Fruit fly (Drosophila melanogaster) whole organism, embryonic: ENCODE results near the gene Acf.

Source experiments
- Ada2b ChIP-seq: fragments of 200-800 bp; sonication (Bioruptor generic); IDR thresholded peaks from 2 replicates; pipeline ENCODE4 v1.3.6; 2022; ENCODE audit warnings: missing biosample characterization, missing genetic modification characterization
- Antp ChIP-seq: fragments of 200-800 bp; sonication (Bioruptor generic); optimal IDR thresholded peaks from 3 replicates; lab custom pipeline; 2016; ENCODE audit warnings: missing biosample characterization, missing genetic modification characterization
- Atf6 ChIP-seq: fragments of 200-800 bp; sonication (Bioruptor generic); IDR thresholded peaks from 2 replicates; pipeline ENCODE4 v1.3.6; 2022; ENCODE audit warnings: missing biosample characterization, missing genetic modification characterization
- CG10274 ChIP-seq: fragments of 200-800 bp; sonication (Bioruptor generic); optimal IDR thresholded peaks from 3 replicates; lab custom pipeline; 2017; ENCODE audit warnings: missing biosample characterization, mild to moderate bottlenecking, missing genetic modification characterization
- CG14441 ChIP-seq: fragments of 200-800 bp; sonication (Bioruptor generic); IDR thresholded peaks from 2 replicates; pipeline ENCODE4 v1.3.6; 2022; ENCODE audit warnings: missing biosample characterization, missing genetic modification characterization
- CG14860 ChIP-seq: fragments of 200-800 bp; sonication (Bioruptor generic); IDR thresholded peaks from 3 replicates; pipeline ENCODE4 v1.3.6; 2022; ENCODE audit warnings: missing biosample characterization, missing genetic modification characterization; ENCODE audit not compliant: partially characterized antibody
- CG15011 ChIP-seq: fragments of 200-800 bp; sonication (Bioruptor generic); optimal IDR thresholded peaks from 3 replicates; lab custom pipeline; 2018; ENCODE audit warnings: missing biosample characterization, mild to moderate bottlenecking, missing genetic modification characterization
- CG17912 ChIP-seq: fragments of 200-800 bp; sonication (Bioruptor generic); optimal IDR thresholded peaks from 2 replicates; lab custom pipeline; 2018; ENCODE audit warnings: missing biosample characterization, mild to moderate bottlenecking, missing genetic modification characterization
- CG18764 ChIP-seq: fragments of 200-800 bp; sonication (Bioruptor generic); optimal IDR thresholded peaks from 3 replicates; lab custom pipeline; 2016; ENCODE audit warnings: missing biosample characterization, missing genetic modification characterization
- CG3065 ChIP-seq: fragments of 200-800 bp; sonication (Bioruptor generic); optimal IDR thresholded peaks from 2 replicates; lab custom pipeline; 2016; ENCODE audit warnings: missing biosample characterization, missing genetic modification characterization
- CG31441 ChIP-seq: fragments of 200-800 bp; sonication (Bioruptor generic); IDR thresholded peaks from 2 replicates; pipeline ENCODE4 v1.3.6; 2022; ENCODE audit warnings: missing biosample characterization, missing genetic modification characterization
- CG3281 ChIP-seq: fragments of 200-800 bp; sonication (Bioruptor generic); optimal IDR thresholded peaks from 3 replicates; lab custom pipeline; 2017; ENCODE audit warnings: missing biosample characterization, mild to moderate bottlenecking, missing genetic modification characterization
- CG4707 ChIP-seq: fragments of 200-800 bp; sonication (Bioruptor generic); optimal IDR thresholded peaks from 2 replicates; lab custom pipeline; 2018; ENCODE audit warnings: missing biosample characterization, mild to moderate bottlenecking, missing genetic modification characterization, moderate library complexity
- CG7839 ChIP-seq: fragments of 200-800 bp; sonication (Bioruptor generic); optimal IDR thresholded peaks from 3 replicates; lab custom pipeline; 2018; ENCODE audit warnings: missing biosample characterization, mild to moderate bottlenecking, missing genetic modification characterization, moderate library complexity
- Dll ChIP-seq: fragments of 200-800 bp; sonication (Bioruptor generic); IDR thresholded peaks from 4 replicates; pipeline ENCODE4 v1.3.6; 2022; ENCODE audit warnings: missing biosample characterization, missing genetic modification characterization; ENCODE audit not compliant: partially characterized antibody
- Dref ChIP-seq: fragments of 200-800 bp; sonication (Bioruptor generic); IDR thresholded peaks from 2 replicates; pipeline ENCODE4 v1.3.6; 2022; ENCODE audit warnings: missing biosample characterization, missing genetic modification characterization
- Ets65A ChIP-seq: fragments of 200-800 bp; sonication (Bioruptor generic); peaks from one replicate; lab custom pipeline; 2016; ENCODE audit warnings: missing biosample characterization, missing genetic modification characterization
- Fer3 ChIP-seq: fragments of 200-800 bp; sonication (Bioruptor generic); optimal IDR thresholded peaks from 2 replicates; lab custom pipeline; 2018; ENCODE audit warnings: missing biosample characterization, mild to moderate bottlenecking, missing genetic modification characterization, moderate library complexity
- Gug ChIP-seq: fragments of 200-800 bp; sonication (Bioruptor generic); IDR thresholded peaks from 4 replicates; pipeline ENCODE4 v1.3.6; 2022; ENCODE audit warnings: missing biosample characterization, missing genetic modification characterization
- Hr39 ChIP-seq: fragments of >200 bp; optimal IDR thresholded peaks from 2 replicates; lab custom pipeline; 2017
- Hr51 ChIP-seq, 2 experiments: fragments of 200-800 bp; sonication (Bioruptor generic); optimal IDR thresholded peaks; 2 replicates in 1 of 2; 3 replicates in 1 of 2; lab custom pipeline; 2016 to 2018; ENCODE audit warnings: missing biosample characterization in 2 of 2, missing genetic modification characterization in 2 of 2, mild to moderate bottlenecking in 1 of 2, moderate library complexity in 1 of 2
- Lim3 ChIP-seq: fragments of 200-800 bp; sonication (Bioruptor generic); IDR thresholded peaks from 2 replicates; pipeline ENCODE4 v1.3.6; 2022; ENCODE audit warnings: missing biosample characterization, missing genetic modification characterization
- Max ChIP-seq: fragments of 200-800 bp; sonication (Bioruptor generic); optimal IDR thresholded peaks from 2 replicates; lab custom pipeline; 2016; ENCODE audit warnings: missing biosample characterization, mild to moderate bottlenecking, missing genetic modification characterization
- NC2β ChIP-seq: fragments of 200-800 bp; sonication (Bioruptor generic); optimal IDR thresholded peaks from 2 replicates; lab custom pipeline; 2016; ENCODE audit warnings: missing biosample characterization, missing genetic modification characterization
- Neu2 ChIP-seq: fragments of 200-800 bp; sonication (Bioruptor generic); optimal IDR thresholded peaks from 3 replicates; lab custom pipeline; 2016; ENCODE audit warnings: missing biosample characterization, missing genetic modification characterization, borderline replicate concordance
- NfI ChIP-seq: fragments of 200-800 bp; sonication (Bioruptor generic); optimal IDR thresholded peaks from 3 replicates; lab custom pipeline; 2018; ENCODE audit warnings: missing biosample characterization, mild to moderate bottlenecking, missing genetic modification characterization, moderate library complexity
- Oaz ChIP-seq: fragments of 200-800 bp; sonication (Bioruptor generic); IDR thresholded peaks from 2 replicates; pipeline ENCODE4 v1.3.6; 2022; ENCODE audit warnings: missing biosample characterization, missing genetic modification characterization
- Taf1 ChIP-seq: fragments of 200-800 bp; sonication (Bioruptor generic); IDR thresholded peaks from 2 replicates; pipeline ENCODE4 v1.3.6; 2022; ENCODE audit warnings: missing biosample characterization, missing genetic modification characterization
- Xrp1 ChIP-seq: fragments of 200-800 bp; sonication (Bioruptor generic); IDR thresholded peaks from 2 replicates; pipeline ENCODE4 v1.3.6; 2022; ENCODE audit warnings: missing biosample characterization, missing genetic modification characterization
- ash1 ChIP-seq: fragments of 200-800 bp; sonication (Bioruptor generic); optimal IDR thresholded peaks from 2 replicates; lab custom pipeline; 2018; ENCODE audit warnings: missing biosample characterization, mild to moderate bottlenecking, missing genetic modification characterization
- az2 ChIP-seq: fragments of 200-800 bp; sonication (Bioruptor generic); optimal IDR thresholded peaks from 3 replicates; lab custom pipeline; 2016; ENCODE audit warnings: missing biosample characterization, missing genetic modification characterization
- bab2 ChIP-seq: fragments of 200-800 bp; sonication (Bioruptor generic); optimal IDR thresholded peaks from 2 replicates; lab custom pipeline; 2016; ENCODE audit warnings: missing biosample characterization, missing genetic modification characterization
- btn ChIP-seq: fragments of 200-800 bp; sonication (Bioruptor generic); optimal IDR thresholded peaks from 2 replicates; lab custom pipeline; 2016; ENCODE audit warnings: missing biosample characterization, missing genetic modification characterization
- crol ChIP-seq: fragments of 200-800 bp; sonication (Bioruptor generic); IDR thresholded peaks from 2 replicates; pipeline ENCODE4 v1.3.6; 2022; ENCODE audit warnings: missing biosample characterization, missing genetic modification characterization
- crp ChIP-seq, 2 experiments: fragments of 200-800 bp; sonication (Bioruptor generic); optimal IDR thresholded peaks; 2 replicates in 1 of 2; 3 replicates in 1 of 2; lab custom pipeline; 2017; ENCODE audit warnings: missing biosample characterization in 2 of 2, missing genetic modification characterization in 2 of 2, mild to moderate bottlenecking in 1 of 2, moderate library complexity in 1 of 2
- fru ChIP-seq: fragments of >200 bp; optimal IDR thresholded peaks from 2 replicates; lab custom pipeline; 2017
- fu2 ChIP-seq: fragments of 200-800 bp; sonication (Bioruptor generic); optimal IDR thresholded peaks from 2 replicates; lab custom pipeline; 2016; ENCODE audit warnings: missing biosample characterization, missing genetic modification characterization
- hb ChIP-seq: fragments of 200-800 bp; sonication (Bioruptor generic); IDR thresholded peaks from 3 replicates; pipeline ENCODE4 v1.3.6; 2022; ENCODE audit warnings: missing biosample characterization, missing genetic modification characterization; ENCODE audit not compliant: partially characterized antibody
- lmd ChIP-seq: fragments of 200-800 bp; sonication (Bioruptor generic); IDR thresholded peaks from 2 replicates; pipeline ENCODE4 v1.3.6; 2022; ENCODE audit warnings: missing biosample characterization, missing genetic modification characterization
- maf-S ChIP-seq: fragments of 200-800 bp; sonication (Bioruptor generic); optimal IDR thresholded peaks from 2 replicates; lab custom pipeline; 2016; ENCODE audit warnings: missing biosample characterization, missing genetic modification characterization
- mld ChIP-seq: fragments of 200-800 bp; sonication (Bioruptor generic); IDR thresholded peaks from 3 replicates; pipeline ENCODE4 v1.3.6; 2022; ENCODE audit warnings: missing biosample characterization, missing genetic modification characterization; ENCODE audit not compliant: partially characterized antibody
- oc ChIP-seq: fragments of 200-800 bp; sonication (Bioruptor generic); optimal IDR thresholded peaks from 2 replicates; lab custom pipeline; 2018; ENCODE audit warnings: missing biosample characterization, mild to moderate bottlenecking, missing genetic modification characterization, moderate library complexity
- pho ChIP-seq: fragments of 200-800 bp; sonication (Bioruptor generic); optimal IDR thresholded peaks from 2 replicates; lab custom pipeline; 2016; ENCODE audit warnings: missing biosample characterization, missing genetic modification characterization
- phol ChIP-seq: fragments of 200-800 bp; sonication (Bioruptor generic); optimal IDR thresholded peaks from 3 replicates; lab custom pipeline; 2018; ENCODE audit warnings: missing biosample characterization, mild to moderate bottlenecking, missing genetic modification characterization, moderate library complexity
- pnt ChIP-seq: fragments of 200-800 bp; sonication (Bioruptor generic); optimal IDR thresholded peaks from 3 replicates; lab custom pipeline; 2016; ENCODE audit warnings: missing biosample characterization, missing genetic modification characterization
- run ChIP-seq: fragments of 200-800 bp; sonication (Bioruptor generic); optimal IDR thresholded peaks from 3 replicates; lab custom pipeline; 2018; ENCODE audit warnings: missing biosample characterization, mild to moderate bottlenecking, missing genetic modification characterization
- sens-2 ChIP-seq: fragments of 200-800 bp; sonication (Bioruptor generic); IDR thresholded peaks from 2 replicates; pipeline ENCODE4 v1.3.6; 2022; ENCODE audit warnings: missing biosample characterization, missing genetic modification characterization
- toy ChIP-seq: fragments of 200-800 bp; sonication (Bioruptor generic); IDR thresholded peaks from 2 replicates; pipeline ENCODE4 v1.3.6; 2022; ENCODE audit warnings: missing biosample characterization, missing genetic modification characterization
- trh ChIP-seq: fragments of 200-800 bp; sonication (Bioruptor generic); optimal IDR thresholded peaks from 2 replicates; lab custom pipeline; 2016; ENCODE audit warnings: missing biosample characterization, missing genetic modification characterization
- vnd ChIP-seq: fragments of 200-800 bp; sonication (Bioruptor generic); IDR thresholded peaks from 3 replicates; pipeline ENCODE4 v1.3.6; 2022; ENCODE audit warnings: missing biosample characterization, missing genetic modification characterization; ENCODE audit not compliant: partially characterized antibody
- wek ChIP-seq: fragments of 200-800 bp; sonication (Bioruptor generic); optimal IDR thresholded peaks from 3 replicates; lab custom pipeline; 2018; ENCODE audit warnings: missing biosample characterization, mild to moderate bottlenecking, missing genetic modification characterization, moderate library complexity

The Acf gene

DNA sequence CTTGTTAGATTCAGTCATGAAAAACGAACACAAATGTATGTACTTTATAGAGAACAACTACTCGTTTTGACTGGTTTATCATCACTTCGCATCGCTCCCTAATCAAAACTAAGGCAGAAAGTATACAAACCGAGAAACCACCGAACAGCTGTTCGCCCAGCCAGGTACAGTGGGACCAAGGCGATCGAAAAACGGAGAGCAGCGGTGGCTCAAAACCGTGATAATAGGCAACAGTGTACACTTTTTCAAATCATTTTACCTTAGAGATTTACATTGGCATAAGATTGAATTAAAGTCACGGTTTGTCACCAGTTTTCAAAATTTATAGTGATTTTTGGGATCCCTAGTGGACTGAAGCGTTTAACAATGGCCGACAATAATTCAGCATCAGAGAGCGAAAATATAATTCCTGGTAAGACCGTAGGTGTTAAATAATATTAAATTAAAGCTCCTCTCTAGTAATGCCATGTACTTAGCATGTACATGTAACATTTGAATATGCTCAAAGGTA is 11.5 kb downstream of the Acf start, which contains the start of the genes CG42233 and CG1971 (continued):
- TF ChIP-seq Dll (GFP tag; lab: Robert Waterston, UW) (peak; percentile 48; the same call in 1 of the 4 replicates), CG31441 (GFP tag; lab: Robert Waterston, UW) (no peak), Gug (GFP tag; lab: Robert Waterston, UW) (peak; percentile 68), oc (no peak), CG17912 (GFP tag; lab: Kevin White, UChicago) (no peak), CG14441 (peak; percentile 52; the same call in 1 of the 2 replicates), Ets65A (GFP tag; lab: Kevin White, UChicago) (peak; percentile 26), crol (GFP tag; lab: Robert Waterston, UW) (no peak), az2 (peak; percentile 41), crp (GFP tag; optimal IDR thresholded peaks at IDR 0.05; lab: Kevin White, UChicago) (peak; percentile 20 to 85), Neu2 (GFP tag; lab: Kevin White, UChicago) (no peak), NC2β (no peak), lmd (GFP tag; lab: Robert Waterston, UW) (0 out of 2 replicates have a peak, but pooled peaks have one; percentile 23), btn (GFP tag; lab: Kevin White, UChicago) (no peak), trh (no peak), CG10274 (GFP tag; lab: Kevin White, UChicago) (no peak), fu2 (GFP tag; lab: Kevin White, UChicago) (peak; percentile 11), CG7839 (tag; lab: Kevin White, UChicago) (no peak), pho (GFP tag; lab: Kevin White, UChicago) (peak; percentile 15), hb (GFP tag; lab: Robert Waterston, UW) (peak; percentile 69; the same call in 1 of the 3 replicates), CG15011 (GFP tag; lab: Kevin White, UChicago) (no peak), CG3281 (GFP tag; lab: Kevin White, UChicago) (no peak), Fer3 (tag; lab: Kevin White, UChicago) (no peak), phol (tag; lab: Kevin White, UChicago) (peak; percentile 52), CG14860 (GFP tag; lab: Robert Waterston, UW) (no peak), maf-S (GFP tag; lab: Kevin White, UChicago) (no peak), Atf6 (GFP tag; lab: Robert Waterston, UW) (peak; percentile 25; the same call in 1 of the 2 replicates), mld (GFP tag; lab: Robert Waterston, UW) (peak; percentile 40; the same call in 1 of the 3 replicates), Xrp1 (peak; percentile 42; the same call in 1 of the 2 replicates), run (tag; lab: Kevin White, UChicago) (no peak), pnt (no peak), NfI (GFP tag; lab: Kevin White, UChicago) (no peak), Max (no peak), CG4707 (peak; percentile 30), bab2 (GFP tag; lab: Kevin White, UChicago) (peak; percentile 21), Lim3 (GFP tag; lab: Robert Waterston, UW) (no peak), fru (lab: Kevin White, UChicago) (no peak), CG3065 (GFP tag; lab: Kevin White, UChicago) (no peak), Dref (GFP tag; lab: Robert Waterston, UW) (no peak), sens-2 (GFP tag; lab: Robert Waterston, UW) (no peak), Hr39 (lab: Kevin White, UChicago) (no peak), Taf1 (peak; percentile 14; the same call in 1 of the 2 replicates), Hr51 (GFP tag; optimal IDR thresholded peaks at IDR 0.05; lab: Kevin White, UChicago) (no peak), Antp (GFP tag; lab: Kevin White, UChicago) (peak; percentile 40), vnd (peak; percentile 41; the same call in 1 of the 3 replicates), Oaz (GFP tag; lab: Robert Waterston, UW) (no peak), ash1 (GFP tag; lab: Kevin White, UChicago) (no peak), wek (no peak), Ada2b (GFP tag; lab: Robert Waterston, UW) (no peak), toy (GFP tag; lab: Robert Waterston, UW) (no peak), CG18764 (GFP tag; lab: Kevin White, UChicago) (no peak)
